Worm (Caenorhabditis elegans) whole organism, L4 larva: ENCODE data around the gene C31E10.5.
A peak's percentile ranks its signal among the peaks of the same experiment; 100 is the strongest.

Experiments used
- F37D6.2 ChIP-seq: sonication (generic microtip); optimal IDR thresholded peaks from 2 replicates; lab custom pipeline; 2016; ENCODE audit warnings: mild to moderate bottlenecking, missing genetic modification characterization, missing compliant biosample characterization
- F44E2.7 ChIP-seq: fragments of 200-800 bp; sonication (Bioruptor generic); IDR thresholded peaks from 2 replicates; pipeline ENCODE4 v2.1.2; 2022; ENCODE audit warnings: missing genetic modification characterization, missing compliant biosample characterization
- F49E8.2 ChIP-seq: sonication (generic microtip); optimal IDR thresholded peaks from 2 replicates; lab custom pipeline; 2016; ENCODE audit warnings: missing compliant biosample characterization, mild to moderate bottlenecking, missing genetic modification characterization, borderline replicate concordance
- T20F7.1 ChIP-seq: fragments of 200-800 bp; sonication (Bioruptor generic); optimal IDR thresholded peaks from 2 replicates; lab custom pipeline; 2018; ENCODE audit warnings: mild to moderate bottlenecking, missing genetic modification characterization, missing compliant biosample characterization
- Y105C5A.15 ChIP-seq: fragments of 200-800 bp; sonication (Bioruptor generic); IDR thresholded peaks from 2 replicates; pipeline ENCODE4 v1.3.6; 2022; ENCODE audit warnings: missing genetic modification characterization, missing compliant biosample characterization
- Y5F2A.4 ChIP-seq: fragments of 200-800 bp; sonication (Bioruptor generic); optimal IDR thresholded peaks from 2 replicates; lab custom pipeline; 2018; ENCODE audit warnings: mild to moderate bottlenecking, missing genetic modification characterization, missing compliant biosample characterization
- ZK546.5 ChIP-seq, 2 experiments: sonication (generic microtip); optimal IDR thresholded peaks; 2 replicates each; lab custom pipeline; 2017; ENCODE audit warnings: missing biosample characterization in 2 of 2, missing genetic modification characterization in 2 of 2
- aha-1 ChIP-seq: fragments of 150-350 bp; peaks from one replicate; lab custom pipeline; 2014; ENCODE audit warnings: missing biosample characterization, missing genetic modification characterization
- arid-1 ChIP-seq: fragments of 200-800 bp; sonication (Bioruptor generic); conservative IDR thresholded peaks from 2 replicates; pipeline ENCODE4 v1.3.6; 2022; ENCODE audit warnings: missing genetic modification reagents, missing genetic modification characterization, missing compliant biosample characterization
- ceh-28 ChIP-seq: fragments of 150-350 bp; optimal IDR thresholded peaks from 2 replicates; lab custom pipeline; 2014; ENCODE audit warnings: missing biosample characterization, missing genetic modification reagents, missing genetic modification characterization
- ceh-44 ChIP-seq: fragments of 200-800 bp; sonication (Bioruptor generic); IDR thresholded peaks from 2 replicates; pipeline ENCODE4 v1.3.6; 2022; ENCODE audit warnings: missing genetic modification reagents, missing genetic modification characterization, missing compliant biosample characterization
- ceh-62 ChIP-seq: sonication (generic microtip); optimal IDR thresholded peaks from 2 replicates; lab custom pipeline; 2017; ENCODE audit warnings: missing biosample characterization, missing genetic modification characterization
- daf-12 ChIP-seq: fragments of 150-350 bp; optimal IDR thresholded peaks from 2 replicates; lab custom pipeline; 2014; ENCODE audit warnings: missing biosample characterization, missing genetic modification reagents, missing genetic modification characterization
- daf-8 ChIP-seq: fragments of 200-800 bp; sonication (Bioruptor generic); IDR thresholded peaks from 2 replicates; pipeline ENCODE4 v1.3.6; 2022; ENCODE audit warnings: missing genetic modification characterization, missing compliant biosample characterization
- dmd-6 ChIP-seq: fragments of 200-800 bp; sonication (Bioruptor generic); IDR thresholded peaks from 2 replicates; pipeline ENCODE4 v1.3.6; 2022; ENCODE audit warnings: missing genetic modification reagents, missing genetic modification characterization, missing compliant biosample characterization
- dmd-9 ChIP-seq: fragments of 200-800 bp; sonication (Bioruptor generic); IDR thresholded peaks from 2 replicates; pipeline ENCODE4 v1.3.6; 2022; ENCODE audit warnings: missing genetic modification reagents, missing genetic modification characterization, missing compliant biosample characterization
- dpl-1 ChIP-seq: fragments of 150-350 bp; optimal IDR thresholded peaks from 2 replicates; lab custom pipeline; 2014; ENCODE audit warnings: missing biosample characterization, missing genetic modification reagents, missing genetic modification characterization
- dve-1 ChIP-seq: sonication (generic microtip); optimal IDR thresholded peaks from 2 replicates; lab custom pipeline; 2017; ENCODE audit warnings: antibody characterized with exemption, mild to moderate bottlenecking, missing genetic modification characterization, missing compliant biosample characterization; ENCODE audit not compliant: insufficient read depth
- egl-27 ChIP-seq: sonication (generic microtip); optimal IDR thresholded peaks from 3 replicates; lab custom pipeline; 2017; ENCODE audit warnings: missing biosample characterization, missing genetic modification reagents, missing genetic modification characterization
- hlh-11 ChIP-seq: fragments of 200-800 bp; sonication (Bioruptor generic); optimal IDR thresholded peaks from 2 replicates; lab custom pipeline; 2018; ENCODE audit warnings: mild to moderate bottlenecking, missing genetic modification characterization, missing compliant biosample characterization
- hmg-1.1 ChIP-seq: fragments of 200-800 bp; sonication (Bioruptor generic); IDR thresholded peaks from 2 replicates; pipeline ENCODE4 v1.3.6; 2022; ENCODE audit warnings: missing genetic modification reagents, missing genetic modification characterization, missing compliant biosample characterization
- lin-15B ChIP-seq: fragments of 150-350 bp; sonication (generic microtip); optimal IDR thresholded peaks from 3 replicates; lab custom pipeline; 2014; ENCODE audit warnings: missing biosample characterization, missing genetic modification characterization
- lin-39 ChIP-seq: fragments of 150-350 bp; optimal IDR thresholded peaks from 2 replicates; lab custom pipeline; 2014; ENCODE audit warnings: missing biosample characterization, missing genetic modification reagents, missing genetic modification characterization
- lsy-2 ChIP-seq, 2 experiments: fragments of 150-350 bp in 1 of 2; sonication (generic microtip) in 1 of 2; optimal IDR thresholded peaks; 2 replicates each; lab custom pipeline; 2014 to 2017; ENCODE audit warnings: missing biosample characterization in 2 of 2, missing genetic modification characterization in 2 of 2
- madf-9 ChIP-seq: fragments of 200-800 bp; sonication (Bioruptor generic); conservative IDR thresholded peaks from 2 replicates; pipeline ENCODE4 v1.3.6; 2022; ENCODE audit warnings: missing genetic modification reagents, missing genetic modification characterization, missing compliant biosample characterization
- mdl-1 ChIP-seq, 2 experiments: fragments of 150-350 bp in 1 of 2; sonication (generic microtip) in 1 of 2; optimal IDR thresholded peaks; 2 replicates each; lab custom pipeline; 2014 to 2017; ENCODE audit warnings: missing biosample characterization in 2 of 2, missing genetic modification characterization in 2 of 2
- mdt-29 ChIP-seq: fragments of 200-800 bp; sonication (Bioruptor generic); IDR thresholded peaks from 2 replicates; pipeline ENCODE4 v1.3.6; 2022; ENCODE audit warnings: missing genetic modification reagents, missing genetic modification characterization, missing compliant biosample characterization
- mep-1 ChIP-seq: fragments of 150-350 bp; sonication (generic microtip); optimal IDR thresholded peaks from 3 replicates; lab custom pipeline; 2014; ENCODE audit warnings: missing biosample characterization, missing genetic modification characterization
- mes-2 ChIP-seq: sonication (generic microtip); optimal IDR thresholded peaks from 2 replicates; lab custom pipeline; 2016; ENCODE audit warnings: missing genotype, mild to moderate bottlenecking, missing genetic modification characterization, missing compliant biosample characterization; ENCODE audit not compliant: poor library complexity, severe bottlenecking
- mxl-2 ChIP-seq: fragments of 200-800 bp; sonication (Bioruptor generic); conservative IDR thresholded peaks from 2 replicates; pipeline ENCODE4 v1.3.6; 2022; ENCODE audit warnings: missing genetic modification reagents, missing genetic modification characterization, missing compliant biosample characterization
- mxl-3 ChIP-seq: fragments of 200-800 bp; sonication (Bioruptor generic); optimal IDR thresholded peaks from 2 replicates; lab custom pipeline; 2018; ENCODE audit warnings: mild to moderate bottlenecking, missing genetic modification characterization, missing compliant biosample characterization
- nhr-10 ChIP-seq: fragments of 150-350 bp; optimal IDR thresholded peaks from 2 replicates; lab custom pipeline; 2014; ENCODE audit warnings: missing biosample characterization, missing genetic modification characterization
- nhr-111 ChIP-seq: fragments of 200-800 bp; sonication (Bioruptor generic); optimal IDR thresholded peaks from 2 replicates; lab custom pipeline; 2018; ENCODE audit warnings: mild to moderate bottlenecking, missing genetic modification characterization, missing compliant biosample characterization
- nhr-25 ChIP-seq: sonication (generic microtip); optimal IDR thresholded peaks from 2 replicates; lab custom pipeline; 2017; ENCODE audit warnings: missing genetic modification characterization, mild to moderate bottlenecking, missing compliant biosample characterization, antibody characterized with exemption, moderate library complexity, borderline replicate concordance; ENCODE audit not compliant: insufficient read depth
- nhr-28 ChIP-seq: fragments of 150-350 bp; optimal IDR thresholded peaks from 2 replicates; lab custom pipeline; 2014; ENCODE audit warnings: missing biosample characterization, missing genetic modification characterization
- nhr-41 ChIP-seq: fragments of 200-800 bp; sonication (Bioruptor generic); IDR thresholded peaks from 2 replicates; pipeline ENCODE4 v1.3.6; 2022; ENCODE audit warnings: missing genetic modification reagents, missing genetic modification characterization, missing compliant biosample characterization
- pha-4 ChIP-seq, 2 experiments: fragments of 150-350 bp in 1 of 2; fragments of 200-800 bp in 1 of 2; sonication (Bioruptor generic) in 1 of 2; IDR thresholded peaks in 1 of 2; optimal IDR thresholded peaks in 1 of 2; 2 replicates each; pipeline versions ENCODE4 v1.3.6 to Lab custom; 2014 to 2022; ENCODE audit warnings: missing genetic modification characterization in 2 of 2, missing genetic modification reagents in 2 of 2, missing biosample characterization in 1 of 2, missing compliant biosample characterization in 1 of 2
- saeg-2 ChIP-seq: fragments of 200-800 bp; sonication (Bioruptor generic); IDR thresholded peaks from 2 replicates; pipeline ENCODE4 v1.3.6; 2022; ENCODE audit warnings: missing genetic modification reagents, missing genetic modification characterization, missing compliant biosample characterization
- sdz-12 ChIP-seq: fragments of 200-800 bp; sonication (Bioruptor generic); optimal IDR thresholded peaks from 2 replicates; lab custom pipeline; 2018; ENCODE audit warnings: mild to moderate bottlenecking, missing genetic modification characterization, missing compliant biosample characterization
- skn-1 ChIP-seq: fragments of 150-350 bp; optimal IDR thresholded peaks from 2 replicates; lab custom pipeline; 2014; ENCODE audit warnings: missing biosample characterization, missing genetic modification characterization
- spr-1 ChIP-seq: sonication (generic microtip); optimal IDR thresholded peaks from 2 replicates; lab custom pipeline; 2016; ENCODE audit warnings: mild to moderate bottlenecking, missing genetic modification characterization, missing compliant biosample characterization
- tra-1 ChIP-seq: fragments of 200-800 bp; sonication (Bioruptor generic); IDR thresholded peaks from 2 replicates; pipeline ENCODE4 v1.3.6; 2022; ENCODE audit warnings: missing genetic modification reagents, missing genetic modification characterization, missing compliant biosample characterization
- unc-130 ChIP-seq: sonication (generic microtip); optimal IDR thresholded peaks from 2 replicates; lab custom pipeline; 2016; ENCODE audit warnings: missing genetic modification reagents, missing genetic modification characterization, missing compliant biosample characterization
- unc-39 ChIP-seq: sonication (generic microtip); optimal IDR thresholded peaks from 2 replicates; lab custom pipeline; 2017; ENCODE audit warnings: missing biosample characterization, missing genetic modification characterization
- unc-62 ChIP-seq, 3 experiments: fragments of 150-350 bp in 1 of 3; sonication (generic microtip); optimal IDR thresholded peaks in 2 of 3; peaks in 1 of 3; 1 replicate in 1 of 3; 2 replicates in 2 of 3; lab custom pipeline; 2014 to 2017; ENCODE audit warnings: missing biosample characterization in 3 of 3, missing genetic modification characterization in 3 of 3, missing genetic modification reagents in 3 of 3, missing genotype in 1 of 3
- ztf-11 ChIP-seq: fragments of 150-350 bp; optimal IDR thresholded peaks from 2 replicates; lab custom pipeline; 2014; ENCODE audit warnings: missing biosample characterization, missing genetic modification characterization

Gene C31E10.5

ce11 chrX:14001494-14001974 lies 5.9 kb upstream of the C31E10.5 start, which contains the start of gene cytb-5.1 (continued):
- TF ChIP-seq nhr-25 (tag; lab: Kevin White, UChicago) (peak; percentile 4), hmg-1.1 (peak; percentile 54; the same call in 1 of the 2 replicates), unc-62 (GFP tag; optimal IDR thresholded peaks at IDR 0.05 in 1 of 2; lab: Kevin White, UChicago) (peak in 1 of 2 experiments; percentile 70), unc-62 (tag; optimal IDR thresholded peaks at IDR 0.05; lab: Kevin White, UChicago) (no peak), dmd-9 (no peak), pha-4 (GFP tag; IDR thresholded peaks at IDR 0.05; lab: Robert Waterston, UW) (peak; percentile 39; the same call in 1 of the 2 replicates), pha-4 (tag; optimal IDR thresholded peaks at IDR 0.05; lab: Kevin White, UChicago) (peak; percentile 58), Y105C5A.15 (GFP tag; lab: Robert Waterston, UW) (no peak)

ce11 chrX:14000198-14000748 lies 4.6 kb upstream of the C31E10.5 start:
- TF ChIP-seq F44E2.7 = no peak
- TF ChIP-seq lsy-2 (tag; optimal IDR thresholded peaks at IDR 0.05; lab: Kevin White, UChicago) = no peak
- TF ChIP-seq tra-1 (GFP tag; lab: Robert Waterston, UW) = no peak
- peak; percentile 25 for TF ChIP-seq mep-1 (tag; lab: Kevin White, UChicago)
- TF ChIP-seq ZK546.5 (tag; optimal IDR thresholded peaks at IDR 0.05; lab: Kevin White, UChicago) = no peak
- TF ChIP-seq skn-1 (tag; lab: Kevin White, UChicago) = no peak
- peak; percentile 100 for TF ChIP-seq nhr-28 (tag; lab: Kevin White, UChicago)
- no peak for TF ChIP-seq nhr-10 (tag; lab: Kevin White, UChicago)
- TF ChIP-seq mdl-1 (tag; optimal IDR thresholded peaks at IDR 0.05; lab: Kevin White, UChicago) = peak in 1 of 2 experiments; percentile 34
- TF ChIP-seq spr-1 (tag; lab: Kevin White, UChicago) = no peak
- TF ChIP-seq nhr-41 (GFP tag; lab: Robert Waterston, UW) = no peak
- TF ChIP-seq saeg-2 (GFP tag; lab: Robert Waterston, UW) = no peak
- TF ChIP-seq hlh-11 = peak; percentile 47
- peak; percentile 30 for TF ChIP-seq mxl-3 (GFP tag; lab: Kevin White, UChicago)
- no peak for TF ChIP-seq daf-8
- TF ChIP-seq T20F7.1 = no peak
- peak; percentile 65 for TF ChIP-seq dmd-6 (GFP tag; lab: Robert Waterston, UW)
- no peak for TF ChIP-seq madf-9 (GFP tag; lab: Robert Waterston, UW)
- TF ChIP-seq dve-1 (tag; lab: Kevin White, UChicago) = peak; percentile 68
- TF ChIP-seq lin-15B = no peak
- no peak for TF ChIP-seq ztf-11 (tag; lab: Kevin White, UChicago)
- TF ChIP-seq F37D6.2 (tag; lab: Kevin White, UChicago) = no peak
- no peak for TF ChIP-seq aha-1 (tag; lab: Kevin White, UChicago)
- TF ChIP-seq nhr-25 (tag; lab: Kevin White, UChicago) = no peak
- TF ChIP-seq ceh-44 (GFP tag; lab: Robert Waterston, UW) = no peak
- no peak for TF ChIP-seq egl-27 (tag; lab: Kevin White, UChicago)
- peak; percentile 1 for TF ChIP-seq ceh-28
- TF ChIP-seq daf-12 (tag; lab: Kevin White, UChicago) = no peak
- no peak for TF ChIP-seq nhr-111 (GFP tag; lab: Kevin White, UChicago)
- TF ChIP-seq sdz-12 (GFP tag; lab: Kevin White, UChicago) = no peak
- TF ChIP-seq ceh-62 (tag; lab: Kevin White, UChicago) = no peak
- no peak for TF ChIP-seq arid-1 (GFP tag; lab: Robert Waterston, UW)
- TF ChIP-seq Y105C5A.15 (GFP tag; lab: Robert Waterston, UW) = no peak
- TF ChIP-seq unc-130 (GFP tag; lab: Kevin White, UChicago) = no peak
- TF ChIP-seq F49E8.2 = no peak
- no peak for TF ChIP-seq Y5F2A.4 (GFP tag; lab: Kevin White, UChicago)
- TF ChIP-seq mxl-2 (GFP tag; lab: Robert Waterston, UW) = no peak
- peak; percentile 1 for TF ChIP-seq mes-2 (tag; lab: Kevin White, UChicago)
- no peak for TF ChIP-seq unc-62 (GFP tag; optimal IDR thresholded peaks at IDR 0.05 in 1 of 2; lab: Kevin White, UChicago)
- no peak for TF ChIP-seq unc-62 (tag; optimal IDR thresholded peaks at IDR 0.05; lab: Kevin White, UChicago)
- peak; percentile 56; the same call in 1 of the 2 replicates for TF ChIP-seq mdt-29 (GFP tag; lab: Robert Waterston, UW)
- TF ChIP-seq dpl-1 (GFP tag; lab: Kevin White, UChicago) = no peak
- TF ChIP-seq lin-39 = no peak
- TF ChIP-seq unc-39 = no peak
